Worm (Caenorhabditis elegans) whole organism, L4/young adult: ENCODE results near the gene M142.8.

Source experiments
- W03F9.2 ChIP-seq: fragments of 150-350 bp; optimal IDR thresholded peaks from 2 replicates; lab custom pipeline; 2014; ENCODE audit warnings: missing biosample characterization, missing genetic modification characterization
- dao-5 ChIP-seq: sonication (generic microtip); optimal IDR thresholded peaks from 2 replicates; lab custom pipeline; 2016; ENCODE audit warnings: missing genotype, missing genetic modification characterization, moderate library complexity, missing compliant biosample characterization

DNA sequence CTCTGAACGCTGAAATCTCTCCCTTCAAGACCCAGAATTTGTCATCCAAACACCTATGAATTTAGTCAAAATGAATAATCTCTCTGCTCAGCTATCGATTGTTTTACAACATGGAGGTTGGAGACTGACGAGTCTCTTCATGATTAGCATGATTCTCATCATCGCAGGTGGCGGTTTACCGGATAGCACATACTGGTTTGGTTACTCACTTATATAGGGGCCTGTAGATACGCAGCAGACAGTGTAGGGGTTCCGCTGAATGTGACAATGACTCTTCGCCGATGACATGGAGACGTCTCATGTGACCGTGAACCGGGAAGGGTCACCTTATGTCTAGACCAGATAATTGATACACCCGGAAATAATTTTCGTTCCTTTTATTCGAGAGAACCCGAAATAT lies 43.1 kb downstream of the M142.8 start:
- TF ChIP-seq W03F9.2 (no peak), dao-5 (tag; lab: Kevin White, UChicago) (no peak)
